Worm (Caenorhabditis elegans): ENCODE results near the gene snpn-1.

snpn-1 gene

DNA sequence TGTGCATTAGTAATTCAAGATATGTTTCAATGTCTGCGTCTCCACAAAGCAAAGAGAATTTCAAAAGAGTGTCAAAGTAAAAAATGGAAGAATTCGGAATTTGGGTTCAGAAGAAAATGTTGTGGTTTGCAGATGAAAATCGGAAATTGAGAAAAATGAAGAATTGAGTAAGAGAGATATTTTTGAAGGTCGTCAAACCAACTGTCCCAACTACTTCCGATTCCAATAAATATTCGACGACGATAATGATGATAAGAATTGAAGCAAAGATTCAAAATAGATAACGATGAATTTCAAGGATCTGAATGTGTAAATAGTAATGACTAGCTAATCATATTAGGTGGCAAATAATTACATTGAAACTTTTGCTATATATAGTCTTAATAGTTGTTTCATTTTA, 49.1 kb upstream of the snpn-1 start:
- TF ChIP-seq cebp-2 (GFP tag; IDR thresholded peaks at IDR 0.05) = no peak
- TF ChIP-seq sea-2 (GFP tag; IDR thresholded peaks at IDR 0.05) = no peak
- TF ChIP-seq lin-26 (GFP tag; IDR thresholded peaks at IDR 0.05) = no peak
- TF ChIP-seq him-1 (tag; optimal IDR thresholded peaks at IDR 0.05) = no peak
- TF ChIP-seq ztf-18 (tag; optimal IDR thresholded peaks at IDR 0.05) = no peak
- no peak for TF ChIP-seq Y53F4B.3 (GFP tag; IDR thresholded peaks at IDR 0.05)
- TF ChIP-seq zim-3 (tag; optimal IDR thresholded peaks at IDR 0.05) = no peak

DNA sequence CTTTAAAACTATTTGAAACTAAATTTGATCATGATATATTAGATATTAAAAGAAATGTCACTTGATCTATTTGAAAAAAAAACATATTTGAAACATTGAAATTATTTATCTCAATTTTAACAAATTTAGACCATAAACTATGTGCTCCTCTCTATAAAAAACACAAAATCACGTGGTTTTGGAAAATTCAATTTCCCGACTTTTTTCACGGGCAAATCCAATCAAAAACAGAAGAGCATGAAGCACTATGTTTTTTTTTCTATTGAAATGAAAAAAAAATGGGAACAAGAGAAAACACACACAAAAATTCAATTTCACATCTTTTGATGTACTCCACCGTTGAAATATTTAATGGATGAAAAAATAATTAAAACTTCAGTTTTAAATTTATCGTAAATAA, 48.3 kb upstream of the snpn-1 start:
- TF ChIP-seq pha-4 (tag; optimal IDR thresholded peaks at IDR 0.05) (no peak), nhr-90 (tag; optimal IDR thresholded peaks at IDR 0.05) (no peak), ztf-18 (tag; optimal IDR thresholded peaks at IDR 0.05) (no peak), ets-4 (GFP tag; optimal IDR thresholded peaks at IDR 0.05) (no peak), sdz-38 (tag; optimal IDR thresholded peaks at IDR 0.05) (no peak), mxl-1 (tag; optimal IDR thresholded peaks at IDR 0.05) (no peak), lir-1 (GFP tag; conservative IDR thresholded peaks at IDR 0.05) (no peak), gei-17 (GFP tag; optimal IDR thresholded peaks at IDR 0.05) (no peak), ceh-40 (GFP tag; IDR thresholded peaks at IDR 0.05) (no peak), C06A6.2 (GFP tag; conservative IDR thresholded peaks at IDR 0.05) (no peak), snpc-4 (GFP tag; optimal IDR thresholded peaks at IDR 0.05) (no peak), snpc-4 (tag; optimal IDR thresholded peaks at IDR 0.05) (no peak), nhr-80 (tag; optimal IDR thresholded peaks at IDR 0.05) (no peak), F57C9.4 (tag; optimal IDR thresholded peaks at IDR 0.05) (no peak), rec-8 (tag; optimal IDR thresholded peaks at IDR 0.05) (no peak)

DNA sequence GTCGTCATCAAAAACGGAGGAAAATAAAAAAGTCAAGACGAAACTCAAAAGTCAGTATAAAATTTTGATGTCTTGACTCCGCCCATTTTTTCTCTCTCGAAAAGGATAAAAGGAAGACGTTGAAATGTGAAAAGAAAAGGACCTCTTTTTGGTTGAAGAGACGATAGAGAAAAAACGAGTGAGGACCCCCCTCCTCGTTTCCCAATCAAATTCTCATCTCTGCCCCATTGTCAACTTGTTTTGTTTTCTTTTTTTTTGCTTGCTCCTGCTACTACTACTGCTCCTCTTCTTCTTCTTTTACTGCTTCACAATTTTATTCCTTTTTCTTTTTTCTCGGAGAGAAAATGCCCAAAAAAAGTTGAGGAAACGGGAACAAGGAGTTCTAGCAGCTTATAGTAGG, 47.0 kb upstream of the snpn-1 start:
- TF ChIP-seq F10E7.11 (tag; optimal IDR thresholded peaks at IDR 0.05) (no peak), egl-44 (GFP tag; IDR thresholded peaks at IDR 0.05) (no peak), Y67H2A.10 (GFP tag; conservative IDR thresholded peaks at IDR 0.05) (no peak), pbrm-1 (GFP tag; IDR thresholded peaks at IDR 0.05) (no peak), Y56A3A.18 (GFP tag; IDR thresholded peaks at IDR 0.05) (no peak), F57C9.4 (tag; optimal IDR thresholded peaks at IDR 0.05) (no peak), hrde-1 (tag; optimal IDR thresholded peaks at IDR 0.05; ENCODE audit: borderline replicate concordance) (no peak), Y95B8A.8 (GFP tag; IDR thresholded peaks at IDR 0.05) (no peak), him-1 (tag; optimal IDR thresholded peaks at IDR 0.05) (no peak), cebp-1 (GFP tag; IDR thresholded peaks at IDR 0.05) (no peak), cebp-1 (tag; optimal IDR thresholded peaks at IDR 0.05) (no peak), efl-1 (GFP tag; optimal IDR thresholded peaks at IDR 0.05) (no peak), F52B5.7 (tag; optimal IDR thresholded peaks at IDR 0.05) (no peak), rec-8 (tag; optimal IDR thresholded peaks at IDR 0.05) (no peak), hlh-26 (GFP tag; conservative IDR thresholded peaks at IDR 0.05) (no peak)

DNA sequence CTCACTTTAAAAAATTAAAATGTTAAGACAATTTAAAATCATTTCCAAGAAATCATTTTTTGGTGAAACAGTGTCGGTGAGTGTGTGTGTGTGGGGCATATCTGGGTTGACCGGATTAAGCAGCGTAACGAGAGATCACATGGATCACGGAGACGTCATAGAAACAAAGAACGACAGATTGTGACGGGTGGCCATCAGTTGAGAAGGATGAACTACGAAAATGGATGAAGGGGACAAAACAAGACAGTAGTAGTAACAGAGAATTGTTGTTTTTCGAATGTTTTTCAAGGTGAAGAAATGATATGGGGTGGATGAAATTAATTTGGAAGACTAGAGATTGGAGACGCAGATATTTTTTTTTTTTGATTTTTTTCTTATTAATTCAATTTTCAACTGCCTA, 45.7 kb upstream of the snpn-1 start:
- TF ChIP-seq K12H6.12 (tag; optimal IDR thresholded peaks at IDR 0.05) = no peak
- no peak for TF ChIP-seq bed-2 (GFP tag; IDR thresholded peaks at IDR 0.05)
- no peak for TF ChIP-seq Y56A3A.18 (GFP tag; IDR thresholded peaks at IDR 0.05)

DNA sequence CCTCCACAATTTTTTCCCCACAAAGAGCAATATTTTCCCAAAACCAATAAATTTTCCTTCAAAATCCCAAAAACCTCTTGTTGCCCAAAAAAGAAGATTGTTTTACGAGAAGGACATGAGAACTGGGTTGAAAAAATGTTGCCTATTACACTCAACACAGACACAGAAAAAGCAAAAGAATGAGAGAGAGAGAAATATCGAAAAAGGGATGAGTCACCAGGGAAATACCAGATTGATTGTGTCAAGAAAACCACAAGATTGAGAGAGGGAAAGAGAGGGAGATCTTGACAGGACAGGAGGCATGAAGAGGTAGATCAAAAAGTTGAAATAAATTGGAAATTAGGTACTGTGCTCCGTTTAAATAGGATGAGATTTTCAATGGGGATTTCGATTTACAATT, 44.0 kb upstream of the snpn-1 start:
- TF ChIP-seq nhr-80 (tag; optimal IDR thresholded peaks at IDR 0.05) = no peak
- TF ChIP-seq efl-1 (GFP tag; optimal IDR thresholded peaks at IDR 0.05) = no peak
- no peak for TF ChIP-seq sptf-2 (GFP tag; optimal IDR thresholded peaks at IDR 0.05)
- no peak for TF ChIP-seq pha-4 (tag; optimal IDR thresholded peaks at IDR 0.05)
- TF ChIP-seq F10E7.11 (tag; optimal IDR thresholded peaks at IDR 0.05) = no peak
- no peak for TF ChIP-seq ceh-100 (GFP tag; IDR thresholded peaks at IDR 0.05)
- no peak for TF ChIP-seq Y56A3A.18 (GFP tag; IDR thresholded peaks at IDR 0.05)
- no peak for TF ChIP-seq T07F8.4 (tag; optimal IDR thresholded peaks at IDR 0.05)
- TF ChIP-seq aptf-3 (GFP tag; IDR thresholded peaks at IDR 0.05) = no peak
- TF ChIP-seq unc-130 (GFP tag; optimal IDR thresholded peaks at IDR 0.05) = no peak
- no peak for TF ChIP-seq nfyb-1 (GFP tag; IDR thresholded peaks at IDR 0.05)
- no peak for TF ChIP-seq him-1 (tag; optimal IDR thresholded peaks at IDR 0.05)
- TF ChIP-seq B0019.2 (GFP tag; conservative IDR thresholded peaks at IDR 0.05) = no peak

Data from whole organism, young adult.